Fruit fly (Drosophila melanogaster) whole organism: ENCODE results near the gene cv.

Experiments used
- CG8478 ChIP-seq: fragments of >200 bp; optimal IDR thresholded peaks from 2 replicates; lab custom pipeline; 2018; ENCODE audit warnings: inconsistent platforms
- Dll ChIP-seq: fragments of >200 bp; optimal IDR thresholded peaks from 2 replicates; lab custom pipeline; 2017
- EcR ChIP-seq, 2 experiments: fragments of >200 bp; optimal IDR thresholded peaks; 2 replicates each; lab custom pipeline; 2017; ENCODE audit warnings: missing biosample characterization in 2 of 2, missing genetic modification characterization in 2 of 2, missing genetic modification reagents in 2 of 2
- psq ChIP-seq: fragments of >200 bp; optimal IDR thresholded peaks from 2 replicates; lab custom pipeline; 2017
- usp ChIP-seq: fragments of >200 bp; optimal IDR thresholded peaks from 2 replicates; lab custom pipeline; 2017; ENCODE audit warnings: missing biosample characterization, missing genetic modification characterization, mixed read lengths

- no peak for TF ChIP-seq psq (lab: Kevin White, UChicago)
- no peak for TF ChIP-seq usp
- TF ChIP-seq Dll = no peak
- no peak for TF ChIP-seq CG8478 (lab: Kevin White, UChicago)
- no peak for TF ChIP-seq EcR (GFP tag; optimal IDR thresholded peaks at IDR 0.05; lab: Kevin White, UChicago)
Observed at dm6 chrX:5665902-5666301, 23.9 kb upstream of the cv start, which contains the start of the genes Sirt4 and CG4119.
